Worm (Caenorhabditis elegans): ENCODE results near the gene Y45G5AM.3.

Y45G5AM.3 gene

DNA sequence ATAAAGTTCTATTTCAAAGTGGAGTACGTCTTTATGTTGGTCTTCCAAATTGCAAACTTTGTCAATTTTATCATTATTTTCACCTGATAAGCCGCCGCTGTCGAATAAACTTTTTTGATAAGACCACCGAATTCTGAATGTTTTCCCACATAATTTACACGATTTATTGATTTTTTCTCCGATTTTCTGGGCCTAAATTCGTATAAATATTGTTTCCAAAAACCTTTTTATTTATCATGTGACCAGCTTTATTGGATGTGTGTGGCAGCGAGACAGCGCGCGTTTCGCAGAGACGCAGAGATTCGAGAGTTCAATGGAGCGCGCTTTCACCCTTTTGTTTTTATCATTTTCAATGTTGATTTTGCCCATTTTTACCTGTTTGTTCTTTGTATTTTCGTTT is 21.3 kb upstream of the Y45G5AM.3 start:
- TF ChIP-seq unc-39 (tag; optimal IDR thresholded peaks at IDR 0.05) = no peak
- TF ChIP-seq snpc-4 (tag; optimal IDR thresholded peaks at IDR 0.05) = peak; percentile 67
- TF ChIP-seq nhr-43 (tag; optimal IDR thresholded peaks at IDR 0.05; ENCODE audit: poor library complexity, severe bottlenecking) = peak; percentile 54
- TF ChIP-seq egl-5 (tag; optimal IDR thresholded peaks at IDR 0.05) = peak; percentile 99
- TF ChIP-seq lin-39 (tag; optimal IDR thresholded peaks at IDR 0.05) = peak; percentile 67
- peak; percentile 89 for TF ChIP-seq nfya-1 (tag; optimal IDR thresholded peaks at IDR 0.05; ENCODE audit: insufficient read depth)
- no peak for TF ChIP-seq R02D3.7 (tag; optimal IDR thresholded peaks at IDR 0.05)
- TF ChIP-seq nhr-11 (tag; optimal IDR thresholded peaks at IDR 0.05) = no peak
- peak; percentile 71 for TF ChIP-seq jun-1 (tag; optimal IDR thresholded peaks at IDR 0.05)
- peak; percentile 80 for TF ChIP-seq lin-15B (tag; optimal IDR thresholded peaks at IDR 0.05)
- peak; percentile 47 for TF ChIP-seq lsy-12 (tag; optimal IDR thresholded peaks at IDR 0.05)
- no peak for TF ChIP-seq egl-27 (tag; optimal IDR thresholded peaks at IDR 0.05)
- no peak for TF ChIP-seq fos-1 (tag; optimal IDR thresholded peaks at IDR 0.05)
- peak; percentile 63 for TF ChIP-seq ceh-28 (tag; optimal IDR thresholded peaks at IDR 0.05)
- TF ChIP-seq nhr-67 (tag; optimal IDR thresholded peaks at IDR 0.05) = no peak
- TF ChIP-seq nhr-76 (tag; optimal IDR thresholded peaks at IDR 0.05) = no peak
- TF ChIP-seq skn-1 (tag; optimal IDR thresholded peaks at IDR 0.05) = no peak
- TF ChIP-seq fkh-10 (GFP tag; optimal IDR thresholded peaks at IDR 0.05) = peak; percentile 55
- peak; percentile 87 for TF ChIP-seq pqm-1 (tag; optimal IDR thresholded peaks at IDR 0.05)
- no peak for TF ChIP-seq ztf-4 (tag; optimal IDR thresholded peaks at IDR 0.05)
- peak; percentile 88 for TF ChIP-seq elt-2 (tag; optimal IDR thresholded peaks at IDR 0.05)
- TF ChIP-seq hmg-11 (tag; optimal IDR thresholded peaks at IDR 0.05) = peak; percentile 57
- TF ChIP-seq pha-4 (tag; optimal IDR thresholded peaks at IDR 0.05) = peak; percentile 85
- peak; percentile 87 for TF ChIP-seq nhr-23 (tag; optimal IDR thresholded peaks at IDR 0.05)
- no peak for TF ChIP-seq ZK546.5 (tag; optimal IDR thresholded peaks at IDR 0.05)
- no peak for TF ChIP-seq zag-1 (tag; optimal IDR thresholded peaks at IDR 0.05)
- TF ChIP-seq ceh-82 (tag; optimal IDR thresholded peaks at IDR 0.05) = no peak
- no peak for TF ChIP-seq ama-1 (optimal IDR thresholded peaks at IDR 0.05)
- TF ChIP-seq ceh-16 (tag; optimal IDR thresholded peaks at IDR 0.05) = no peak
- peak; percentile 79 for TF ChIP-seq nhr-25 (tag; optimal IDR thresholded peaks at IDR 0.05)
- no peak for TF ChIP-seq nhr-77 (tag; optimal IDR thresholded peaks at IDR 0.05)
- no peak for TF ChIP-seq unc-62 (GFP tag; optimal IDR thresholded peaks at IDR 0.05)
- TF ChIP-seq fkh-2 (tag; optimal IDR thresholded peaks at IDR 0.05) = no peak
- TF ChIP-seq aly-2 (tag; optimal IDR thresholded peaks at IDR 0.05) = no peak

DNA sequence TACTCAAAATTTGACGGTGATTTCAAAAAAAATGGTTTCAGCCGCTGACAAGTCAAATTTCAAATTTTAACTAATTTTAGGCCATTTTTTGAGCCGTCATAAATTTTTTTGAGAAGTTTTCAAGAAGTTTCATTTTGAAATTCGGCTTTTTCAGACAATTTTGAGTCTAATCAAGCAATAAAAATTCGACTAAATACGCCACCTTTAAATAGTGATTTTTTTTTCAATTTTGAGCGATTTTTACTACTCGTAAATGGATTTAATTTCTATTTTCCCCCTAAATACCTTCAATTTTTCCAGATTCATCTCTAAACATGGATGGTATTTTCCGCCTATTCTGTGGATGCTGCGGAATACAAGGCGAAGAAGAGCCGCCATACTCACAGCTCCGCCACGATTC is 20.1 kb upstream of the Y45G5AM.3 start, which contains the start of gene Y45G5AL.1:
Gene Y45G5AL.1 (plus strand): TSS at position 301 of the 400 bp plus-strand sequence.
- TF ChIP-seq nhr-77 (tag; optimal IDR thresholded peaks at IDR 0.05) = no peak
- TF ChIP-seq fkh-10 (GFP tag; optimal IDR thresholded peaks at IDR 0.05) = no peak
- TF ChIP-seq fos-1 (tag; optimal IDR thresholded peaks at IDR 0.05) = no peak
- no peak for TF ChIP-seq tbx-2 (tag; optimal IDR thresholded peaks at IDR 0.05)
- TF ChIP-seq nhr-76 (tag; optimal IDR thresholded peaks at IDR 0.05) = no peak
- TF ChIP-seq nhr-237 (tag; optimal IDR thresholded peaks at IDR 0.05) = no peak
- TF ChIP-seq sea-2 (GFP tag; optimal IDR thresholded peaks at IDR 0.05) = no peak
- no peak for TF ChIP-seq nhr-28 (tag; optimal IDR thresholded peaks at IDR 0.05)
- no peak for TF ChIP-seq ceh-9 (tag; optimal IDR thresholded peaks at IDR 0.05)
- no peak for TF ChIP-seq unc-62 (GFP tag; optimal IDR thresholded peaks at IDR 0.05)
- no peak for TF ChIP-seq elt-3 (tag; optimal IDR thresholded peaks at IDR 0.05)
- TF ChIP-seq nfya-1 (tag; optimal IDR thresholded peaks at IDR 0.05; ENCODE audit: insufficient read depth) = no peak
- no peak for TF ChIP-seq skn-1 (tag; optimal IDR thresholded peaks at IDR 0.05)
- no peak for TF ChIP-seq nhr-11 (tag; optimal IDR thresholded peaks at IDR 0.05)
- no peak for TF ChIP-seq egl-27 (tag; optimal IDR thresholded peaks at IDR 0.05)
- TF ChIP-seq egl-5 (tag; optimal IDR thresholded peaks at IDR 0.05) = no peak
- no peak for TF ChIP-seq mml-1 (tag; optimal IDR thresholded peaks at IDR 0.05)
- TF ChIP-seq fkh-2 (tag; optimal IDR thresholded peaks at IDR 0.05) = no peak

DNA sequence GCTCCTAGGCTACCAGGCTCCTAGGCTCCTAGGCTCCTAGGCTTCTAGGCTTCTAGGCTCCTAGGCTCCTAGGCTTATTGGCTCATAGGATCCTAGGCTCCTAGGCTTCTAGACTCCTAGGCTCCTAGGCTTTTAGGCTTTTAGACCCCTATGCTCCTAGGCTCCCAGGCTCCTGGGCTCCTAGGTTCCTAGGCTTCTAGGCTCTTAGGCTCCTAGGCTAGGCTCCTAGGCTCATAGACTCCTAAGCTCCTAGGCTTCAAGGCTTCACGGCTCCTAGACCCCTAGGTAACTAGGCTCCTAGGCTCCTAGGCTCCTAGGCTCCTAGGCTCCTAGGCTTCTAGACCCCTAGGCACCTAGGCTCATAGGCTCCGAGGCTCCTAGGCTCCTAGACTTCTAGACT is 13.0 kb upstream of the Y45G5AM.3 start:
- TF ChIP-seq pqm-1 (tag; optimal IDR thresholded peaks at IDR 0.05) = no peak
- TF ChIP-seq mdl-1 (tag; optimal IDR thresholded peaks at IDR 0.05) = no peak
- TF ChIP-seq unc-62 (GFP tag; optimal IDR thresholded peaks at IDR 0.05) = no peak
- TF ChIP-seq elt-3 (tag; optimal IDR thresholded peaks at IDR 0.05) = no peak
- TF ChIP-seq nfya-1 (tag; optimal IDR thresholded peaks at IDR 0.05; ENCODE audit: insufficient read depth) = no peak
- TF ChIP-seq nhr-77 (tag; optimal IDR thresholded peaks at IDR 0.05) = no peak
- TF ChIP-seq elt-1 (tag; optimal IDR thresholded peaks at IDR 0.05) = no peak
- no peak for TF ChIP-seq nhr-23 (tag; optimal IDR thresholded peaks at IDR 0.05)
- no peak for TF ChIP-seq ztf-4 (tag; optimal IDR thresholded peaks at IDR 0.05)
- no peak for TF ChIP-seq lin-39 (tag; optimal IDR thresholded peaks at IDR 0.05)
- no peak for TF ChIP-seq sea-2 (GFP tag; optimal IDR thresholded peaks at IDR 0.05)
- TF ChIP-seq unc-39 (tag; optimal IDR thresholded peaks at IDR 0.05) = no peak
- no peak for TF ChIP-seq fos-1 (tag; optimal IDR thresholded peaks at IDR 0.05)

Measured in whole organism, L3 larva.